Comparison of ENCODE assay signal across 2 fruit fly cellular contexts in genomic region chrX:1466505-1467381, dm6.
TF ChIP-seq lines count a peak whose summit lies in the region.

No protein-coding gene starts in this region.

TF ChIP-seq in whole organism, adult, 20 proteins besides CTCF, POLR2A, EP300 and RAD21 (continued from another document):
- peak; percentile 94 for TF ChIP-seq tj (GFP tag; optimal IDR thresholded peaks at IDR 0.05; lab: Kevin White, UChicago)
- no peak for TF ChIP-seq toe (GFP tag; optimal IDR thresholded peaks at IDR 0.05; lab: Kevin White, UChicago)

TF ChIP-seq in whole organism, embryonic, 481 proteins besides CTCF, POLR2A, EP300 and RAD21 (continued from another document):
- TF ChIP-seq ems (GFP tag; optimal IDR thresholded peaks at IDR 0.05; lab: Kevin White, UChicago) (no peak), Med (GFP tag; lab: Kevin White, UChicago) (peak; percentile 87), Trl (optimal IDR thresholded peaks at IDR 0.05; lab: Kevin White, UChicago) (peak in 1 of 2 experiments; percentile 22), Trl (GFP tag; optimal IDR thresholded peaks at IDR 0.05; lab: Kevin White, UChicago) (no peak), CG18599 (GFP tag; optimal IDR thresholded peaks at IDR 0.05; lab: Kevin White, UChicago) (peak; percentile 50), Scr (GFP tag; IDR thresholded peaks at IDR 0.05; lab: Robert Waterston, UW; ENCODE audit: partially characterized antibody) (peak; percentile 13; the same call in 1 of the 2 replicates), CG11456 (GFP tag; IDR thresholded peaks at IDR 0.05; lab: Robert Waterston, UW) (no peak), CG6791 (GFP tag; IDR thresholded peaks at IDR 0.05; lab: Robert Waterston, UW; ENCODE audit: partially characterized antibody) (0 out of 3 replicates have a peak, but pooled peaks have one; percentile 9), Doc3 (GFP tag; IDR thresholded peaks at IDR 0.05; lab: Robert Waterston, UW; ENCODE audit: partially characterized antibody) (no peak), CG2678 (tag; optimal IDR thresholded peaks at IDR 0.05; lab: Kevin White, UChicago) (no peak), MESR4 (GFP tag; optimal IDR thresholded peaks at IDR 0.05; lab: Kevin White, UChicago) (no peak), CG13296 (GFP tag; optimal IDR thresholded peaks at IDR 0.05; lab: Kevin White, UChicago) (peak; percentile 5), H15 (GFP tag; IDR thresholded peaks at IDR 0.05; lab: Robert Waterston, UW) (no peak), CG8290 (GFP tag; optimal IDR thresholded peaks at IDR 0.05; lab: Kevin White, UChicago) (no peak), CG8290 (tag; optimal IDR thresholded peaks at IDR 0.05; lab: Kevin White, UChicago) (peak in 1 of 2 experiments; percentile 30), CG15514 (GFP tag; optimal IDR thresholded peaks at IDR 0.05; lab: Kevin White, UChicago) (peak; percentile 31), nerfin-2 (GFP tag; IDR thresholded peaks at IDR 0.05; lab: Robert Waterston, UW; ENCODE audit: partially characterized antibody) (no peak), Bgb (GFP tag; IDR thresholded peaks at IDR 0.05; lab: Robert Waterston, UW; ENCODE audit: partially characterized antibody) (peak; percentile 40; the same call in 1 of the 2 replicates), Pdp1 (GFP tag; optimal IDR thresholded peaks at IDR 0.05; lab: Kevin White, UChicago) (peak in 1 of 2 experiments; percentile 77), Drgx (GFP tag; IDR thresholded peaks at IDR 0.05; lab: Robert Waterston, UW) (peak; percentile 41; the same call in 1 of the 2 replicates), Rfx (GFP tag; IDR thresholded peaks at IDR 0.05; lab: Robert Waterston, UW) (peak; percentile 25; the same call in 1 of the 2 replicates), CG12769 (tag; optimal IDR thresholded peaks at IDR 0.05; lab: Kevin White, UChicago) (peak; percentile 82), prd (optimal IDR thresholded peaks at IDR 0.05; lab: Kevin White, UChicago) (no peak), prd (GFP tag; IDR thresholded peaks at IDR 0.05; lab: Robert Waterston, UW) (no peak), tx (GFP tag; optimal IDR thresholded peaks at IDR 0.05; lab: Kevin White, UChicago) (no peak), Hand (GFP tag; optimal IDR thresholded peaks at IDR 0.05; lab: Kevin White, UChicago) (peak; percentile 11), hb (GFP tag; IDR thresholded peaks at IDR 0.05; lab: Robert Waterston, UW; ENCODE audit: partially characterized antibody) (no peak), crp (GFP tag; optimal IDR thresholded peaks at IDR 0.05; lab: Kevin White, UChicago) (peak in 1 of 2 experiments; percentile 71), lab (GFP tag; optimal IDR thresholded peaks at IDR 0.05; lab: Kevin White, UChicago) (no peak), CG7745 (tag; optimal IDR thresholded peaks at IDR 0.05; lab: Kevin White, UChicago) (no peak), Meics (GFP tag; optimal IDR thresholded peaks at IDR 0.05; lab: Kevin White, UChicago) (peak; percentile 29), CG32532 (GFP tag; IDR thresholded peaks at IDR 0.05; lab: Robert Waterston, UW) (peak; percentile 34; the same call in 1 of the 2 replicates), Abd-B (GFP tag; optimal IDR thresholded peaks at IDR 0.05; lab: Kevin White, UChicago) (no peak), H2.0 (GFP tag; IDR thresholded peaks at IDR 0.05; lab: Robert Waterston, UW) (no peak), kni (GFP tag; optimal IDR thresholded peaks at IDR 0.05; lab: Kevin White, UChicago) (no peak), Sox100B (GFP tag; optimal IDR thresholded peaks at IDR 0.05; lab: Kevin White, UChicago) (no peak), fd3F (GFP tag; optimal IDR thresholded peaks at IDR 0.05; lab: Kevin White, UChicago) (no peak), fd96Cb (tag; optimal IDR thresholded peaks at IDR 0.05; lab: Kevin White, UChicago) (no peak), sug (tag; optimal IDR thresholded peaks at IDR 0.05; lab: Kevin White, UChicago) (peak; percentile 65), CG12155 (GFP tag; optimal IDR thresholded peaks at IDR 0.05; lab: Kevin White, UChicago) (no peak), luna (GFP tag; optimal IDR thresholded peaks at IDR 0.05; lab: Kevin White, UChicago) (no peak), HmgZ (tag; optimal IDR thresholded peaks at IDR 0.05; lab: Kevin White, UChicago) (peak; percentile 30), Nf-YC (tag; optimal IDR thresholded peaks at IDR 0.05; lab: Kevin White, UChicago) (peak; percentile 10), CG34422 (GFP tag; IDR thresholded peaks at IDR 0.05; lab: Robert Waterston, UW) (peak; percentile 52; the same call in 1 of the 3 replicates), unc-4 (GFP tag; IDR thresholded peaks at IDR 0.05; lab: Robert Waterston, UW; ENCODE audit: partially characterized antibody) (0 out of 2 replicates have a peak, but pooled peaks have one; percentile 25), Bdp1 (GFP tag; optimal IDR thresholded peaks at IDR 0.05; lab: Kevin White, UChicago) (no peak), CG1832 (GFP tag; optimal IDR thresholded peaks at IDR 0.05; lab: Kevin White, UChicago) (no peak), nerfin-1 (tag; optimal IDR thresholded peaks at IDR 0.05; lab: Kevin White, UChicago) (no peak), BEAF-32 (GFP tag; optimal IDR thresholded peaks at IDR 0.05; lab: Kevin White, UChicago) (peak; percentile 3), CG13894 (tag; optimal IDR thresholded peaks at IDR 0.05; lab: Kevin White, UChicago) (peak; percentile 61), CG34376 (GFP tag; optimal IDR thresholded peaks at IDR 0.05; lab: Kevin White, UChicago) (peak; percentile 71), CG31224 (GFP tag; IDR thresholded peaks at IDR 0.05; lab: Robert Waterston, UW) (0 out of 2 replicates have a peak, but pooled peaks have one; percentile 9), Fer1 (GFP tag; optimal IDR thresholded peaks at IDR 0.05; lab: Kevin White, UChicago) (peak; percentile 33), grau (tag; optimal IDR thresholded peaks at IDR 0.05; lab: Kevin White, UChicago) (no peak), CG10543 (GFP tag; optimal IDR thresholded peaks at IDR 0.05; lab: Kevin White, UChicago) (peak; percentile 68), pzg (GFP tag; optimal IDR thresholded peaks at IDR 0.05; lab: Kevin White, UChicago) (peak; percentile 25), ken (GFP tag; IDR thresholded peaks at IDR 0.05; lab: Robert Waterston, UW) (no peak), Aef1 (GFP tag; IDR thresholded peaks at IDR 0.05; lab: Robert Waterston, UW) (peak; percentile 42; the same call in 1 of the 3 replicates), CG3995 (GFP tag; optimal IDR thresholded peaks at IDR 0.05; lab: Kevin White, UChicago) (peak; percentile 70), CG3163 (GFP tag; optimal IDR thresholded peaks at IDR 0.05; lab: Kevin White, UChicago) (no peak), CG3407 (GFP tag; optimal IDR thresholded peaks at IDR 0.05; lab: Kevin White, UChicago) (no peak), CG10959 (GFP tag; IDR thresholded peaks at IDR 0.05; lab: Robert Waterston, UW) (no peak), chinmo (GFP tag; IDR thresholded peaks at IDR 0.05; lab: Robert Waterston, UW; ENCODE audit: partially characterized antibody) (0 out of 4 replicates have a peak, but pooled peaks have one; percentile 52), gce (GFP tag; IDR thresholded peaks at IDR 0.05; lab: Robert Waterston, UW) (no peak), gro (GFP tag; optimal IDR thresholded peaks at IDR 0.05; lab: Kevin White, UChicago) (no peak), Atf6 (GFP tag; IDR thresholded peaks at IDR 0.05; lab: Robert Waterston, UW) (peak; percentile 20; the same call in 1 of the 2 replicates), ham (GFP tag; IDR thresholded peaks at IDR 0.05; lab: Robert Waterston, UW) (no peak), bcd (GFP tag; optimal IDR thresholded peaks at IDR 0.05; lab: Kevin White, UChicago) (peak; percentile 24), pho (GFP tag; optimal IDR thresholded peaks at IDR 0.05; lab: Kevin White, UChicago) (no peak), MBD-R2 (GFP tag; IDR thresholded peaks at IDR 0.05; lab: Robert Waterston, UW) (peak; percentile 49; the same call in 1 of the 2 replicates), Lpt (GFP tag; optimal IDR thresholded peaks at IDR 0.05; lab: Kevin White, UChicago) (no peak), YL-1 (GFP tag; optimal IDR thresholded peaks at IDR 0.05; lab: Kevin White, UChicago) (no peak)
